Fruit fly (Drosophila melanogaster) whole organism, embryonic: ENCODE data around the gene ovm.

Experiments used
- B-H1 ChIP-seq: fragments of 200-800 bp; sonication (Bioruptor generic); IDR thresholded peaks from 3 replicates; pipeline ENCODE4 v1.3.6; 2022; ENCODE audit warnings: missing biosample characterization, missing genetic modification characterization
- Bgb ChIP-seq: fragments of 200-800 bp; sonication (Bioruptor generic); IDR thresholded peaks from 2 replicates; pipeline ENCODE4 v1.3.6; 2022; ENCODE audit warnings: missing biosample characterization, missing genetic modification characterization; ENCODE audit not compliant: partially characterized antibody
- CG11504 ChIP-seq: fragments of 200-800 bp; sonication (Bioruptor generic); optimal IDR thresholded peaks from 3 replicates; lab custom pipeline; 2019; ENCODE audit warnings: missing biosample characterization, mild to moderate bottlenecking, missing genetic modification characterization, moderate library complexity
- CG11696 ChIP-seq: fragments of 200-800 bp; sonication (Bioruptor generic); IDR thresholded peaks from 2 replicates; pipeline ENCODE4 v1.3.6; 2022; ENCODE audit warnings: missing biosample characterization, missing genetic modification characterization
- CG12769 ChIP-seq: fragments of 200-800 bp; sonication (Bioruptor generic); optimal IDR thresholded peaks from 2 replicates; lab custom pipeline; 2019; ENCODE audit warnings: missing biosample characterization, mild to moderate bottlenecking, missing genetic modification characterization, moderate library complexity
- CG13123 ChIP-seq: fragments of 200-800 bp; sonication (Bioruptor generic); optimal IDR thresholded peaks from 2 replicates; lab custom pipeline; 2016; ENCODE audit warnings: missing biosample characterization, missing genetic modification characterization
- CG14441 ChIP-seq: fragments of 200-800 bp; sonication (Bioruptor generic); IDR thresholded peaks from 2 replicates; pipeline ENCODE4 v1.3.6; 2022; ENCODE audit warnings: missing biosample characterization, missing genetic modification characterization
- CG15479 ChIP-seq: fragments of 200-800 bp; sonication (Bioruptor generic); optimal IDR thresholded peaks from 3 replicates; lab custom pipeline; 2019; ENCODE audit warnings: missing biosample characterization, mild to moderate bottlenecking, missing genetic modification characterization, moderate library complexity
- CG17361 ChIP-seq: fragments of 200-800 bp; sonication (Bioruptor generic); IDR thresholded peaks from 3 replicates; pipeline ENCODE4 v1.3.6; 2022; ENCODE audit warnings: missing biosample characterization, missing genetic modification characterization
- CG17829 ChIP-seq: fragments of 200-800 bp; optimal IDR thresholded peaks from 2 replicates; lab custom pipeline; 2019; ENCODE audit warnings: missing biosample characterization, mild to moderate bottlenecking, missing genetic modification characterization, moderate library complexity
- CG18599 ChIP-seq: fragments of 200-800 bp; sonication (Bioruptor generic); optimal IDR thresholded peaks from 3 replicates; lab custom pipeline; 2017; ENCODE audit warnings: missing biosample characterization, missing genetic modification characterization, mild to moderate bottlenecking, moderate library complexity, missing genetic modification reagents
- CG2120 ChIP-seq: fragments of 200-800 bp; sonication (Bioruptor generic); optimal IDR thresholded peaks from 3 replicates; lab custom pipeline; 2016; ENCODE audit warnings: missing biosample characterization, missing genetic modification characterization
- CG2678 ChIP-seq: fragments of 200-800 bp; sonication (Bioruptor generic); optimal IDR thresholded peaks from 3 replicates; lab custom pipeline; 2019; ENCODE audit warnings: missing biosample characterization, mild to moderate bottlenecking, missing genetic modification characterization, moderate library complexity
- CG31365 ChIP-seq: fragments of 200-800 bp; sonication (Bioruptor generic); optimal IDR thresholded peaks from 2 replicates; lab custom pipeline; 2018; ENCODE audit warnings: missing biosample characterization, mild to moderate bottlenecking, missing genetic modification characterization
- CG3163 ChIP-seq: fragments of 200-800 bp; sonication (Bioruptor generic); optimal IDR thresholded peaks from 3 replicates; lab custom pipeline; 2016; ENCODE audit warnings: missing biosample characterization, missing genetic modification characterization
- CG32532 ChIP-seq: fragments of 200-800 bp; sonication (Bioruptor generic); IDR thresholded peaks from 2 replicates; pipeline ENCODE4 v1.3.6; 2022; ENCODE audit warnings: missing biosample characterization, missing genetic modification characterization
- CG32772 ChIP-seq: fragments of 200-800 bp; sonication (Bioruptor generic); IDR thresholded peaks from 2 replicates; pipeline ENCODE4 v1.3.6; 2022; ENCODE audit warnings: missing biosample characterization, missing genetic modification characterization
- CG4404 ChIP-seq: fragments of 200-800 bp; sonication (Bioruptor generic); IDR thresholded peaks from 2 replicates; pipeline ENCODE4 v1.3.6; 2022; ENCODE audit warnings: missing biosample characterization, missing genetic modification characterization
- CG6813 ChIP-seq: fragments of 200-800 bp; sonication (Bioruptor generic); optimal IDR thresholded peaks from 2 replicates; lab custom pipeline; 2017; ENCODE audit warnings: missing biosample characterization, missing genetic modification characterization, mild to moderate bottlenecking, moderate library complexity, missing genetic modification reagents
- CG9437 ChIP-seq: fragments of 200-800 bp; sonication (Bioruptor generic); optimal IDR thresholded peaks from 2 replicates; lab custom pipeline; 2018; ENCODE audit warnings: missing biosample characterization, mild to moderate bottlenecking, missing genetic modification characterization
- CG9609 ChIP-seq: fragments of 200-800 bp; sonication (Bioruptor generic); optimal IDR thresholded peaks from 3 replicates; lab custom pipeline; 2016; ENCODE audit warnings: missing biosample characterization, missing genetic modification characterization
- CkIIα-i1 ChIP-seq: fragments of 200-800 bp; sonication (Bioruptor generic); IDR thresholded peaks from 2 replicates; pipeline ENCODE4 v1.3.6; 2022; ENCODE audit warnings: missing biosample characterization, missing genetic modification characterization
- Dfd ChIP-seq, 2 experiments: fragments of >200 bp; optimal IDR thresholded peaks; 2 replicates each; lab custom pipeline; 2017; ENCODE audit warnings: missing biosample characterization in 2 of 2, missing genetic modification characterization in 2 of 2
- E2f1 ChIP-seq: fragments of 200-800 bp; sonication (Bioruptor generic); IDR thresholded peaks from 2 replicates; pipeline ENCODE4 v1.3.6; 2022; ENCODE audit warnings: missing biosample characterization, missing genetic modification characterization
- ERR ChIP-seq: fragments of 200-800 bp; sonication (Bioruptor generic); optimal IDR thresholded peaks from 2 replicates; lab custom pipeline; 2016; ENCODE audit warnings: missing biosample characterization, missing genetic modification characterization
- Fer2 ChIP-seq: fragments of 200-800 bp; sonication (Bioruptor generic); optimal IDR thresholded peaks from 2 replicates; lab custom pipeline; 2018; ENCODE audit warnings: missing biosample characterization, mild to moderate bottlenecking, missing genetic modification characterization, moderate library complexity
- HLH4C ChIP-seq: fragments of 200-800 bp; sonication (Bioruptor generic); IDR thresholded peaks from 3 replicates; pipeline ENCODE4 v1.3.6; 2022; ENCODE audit warnings: missing biosample characterization, missing genetic modification characterization; ENCODE audit not compliant: partially characterized antibody
- Hey ChIP-seq: fragments of 200-800 bp; sonication (Bioruptor generic); optimal IDR thresholded peaks from 3 replicates; lab custom pipeline; 2018; ENCODE audit warnings: missing biosample characterization, mild to moderate bottlenecking, missing genetic modification characterization
- NC2β ChIP-seq: fragments of 200-800 bp; sonication (Bioruptor generic); optimal IDR thresholded peaks from 2 replicates; lab custom pipeline; 2016; ENCODE audit warnings: missing biosample characterization, missing genetic modification characterization
- Nf-YA ChIP-seq: fragments of 200-800 bp; sonication (Bioruptor generic); IDR thresholded peaks from 2 replicates; pipeline ENCODE4 v1.3.6; 2022; ENCODE audit warnings: missing biosample characterization, missing genetic modification characterization
- Nf-YC ChIP-seq: fragments of 200-800 bp; optimal IDR thresholded peaks from 3 replicates; lab custom pipeline; 2019; ENCODE audit warnings: missing biosample characterization, mild to moderate bottlenecking, missing genetic modification characterization, moderate library complexity
- Oli ChIP-seq: fragments of 200-800 bp; sonication (Bioruptor generic); optimal IDR thresholded peaks from 2 replicates; lab custom pipeline; 2018; ENCODE audit warnings: missing biosample characterization, mild to moderate bottlenecking, missing genetic modification characterization, moderate library complexity
- Sry-β ChIP-seq: fragments of 200-800 bp; sonication (Bioruptor generic); optimal IDR thresholded peaks from 2 replicates; lab custom pipeline; 2018; ENCODE audit warnings: missing biosample characterization, mild to moderate bottlenecking, missing genetic modification characterization, moderate library complexity
- Trl ChIP-seq, 3 experiments: fragments of >200 bp in 2 of 3; fragments of 200-800 bp in 1 of 3; sonication (Bioruptor generic) in 1 of 3; optimal IDR thresholded peaks; 2 replicates in 1 of 3; 3 replicates in 2 of 3; lab custom pipeline; 2016 to 2017; ENCODE audit warnings: missing biosample characterization in 1 of 3, missing genetic modification characterization in 1 of 3
- bbx ChIP-seq: fragments of 200-800 bp; sonication (Bioruptor generic); IDR thresholded peaks from 2 replicates; pipeline ENCODE4 v1.3.6; 2022; ENCODE audit warnings: missing biosample characterization, missing genetic modification characterization; ENCODE audit not compliant: partially characterized antibody
- cas ChIP-seq: fragments of 200-800 bp; sonication (Bioruptor generic); IDR thresholded peaks from 2 replicates; pipeline ENCODE4 v1.3.6; 2022; ENCODE audit warnings: missing biosample characterization, missing genetic modification characterization
- fd96Cb ChIP-seq: fragments of 200-800 bp; sonication (Bioruptor generic); optimal IDR thresholded peaks from 2 replicates; lab custom pipeline; 2018; ENCODE audit warnings: missing biosample characterization, mild to moderate bottlenecking, missing genetic modification characterization, moderate library complexity
- gem ChIP-seq: fragments of 200-800 bp; sonication (Bioruptor generic); optimal IDR thresholded peaks from 2 replicates; lab custom pipeline; 2019; ENCODE audit warnings: missing biosample characterization, mild to moderate bottlenecking, missing genetic modification characterization, moderate library complexity
- insv ChIP-seq, 2 experiments: fragments of 200-800 bp; sonication (Bioruptor generic); optimal IDR thresholded peaks; 3 replicates each; lab custom pipeline; 2016 to 2018; ENCODE audit warnings: missing biosample characterization in 2 of 2, missing genetic modification characterization in 2 of 2
- jigr1 ChIP-seq: fragments of 200-800 bp; sonication (Bioruptor generic); IDR thresholded peaks from 3 replicates; pipeline ENCODE4 v1.3.6; 2022; ENCODE audit warnings: missing biosample characterization, missing genetic modification characterization
- pb ChIP-seq: fragments of 200-800 bp; sonication (Bioruptor generic); optimal IDR thresholded peaks from 3 replicates; lab custom pipeline; 2016; ENCODE audit warnings: missing biosample characterization, missing genetic modification characterization
- ranshi ChIP-seq: fragments of 200-800 bp; sonication (Bioruptor generic); IDR thresholded peaks from 2 replicates; pipeline ENCODE4 v1.3.6; 2022; ENCODE audit warnings: missing biosample characterization, missing genetic modification characterization
- scrt ChIP-seq: fragments of 200-800 bp; sonication (Bioruptor generic); optimal IDR thresholded peaks from 2 replicates; lab custom pipeline; 2018; ENCODE audit warnings: missing biosample characterization, mild to moderate bottlenecking, missing genetic modification characterization, moderate library complexity
- sima ChIP-seq: fragments of 200-800 bp; sonication (Bioruptor generic); optimal IDR thresholded peaks from 2 replicates; lab custom pipeline; 2016; ENCODE audit warnings: missing biosample characterization, missing genetic modification characterization
- sug ChIP-seq: fragments of 200-800 bp; optimal IDR thresholded peaks from 2 replicates; lab custom pipeline; 2019; ENCODE audit warnings: missing biosample characterization, mild to moderate bottlenecking, missing genetic modification characterization, moderate library complexity
- tin ChIP-seq: fragments of 200-800 bp; sonication (Bioruptor generic); optimal IDR thresholded peaks from 3 replicates; lab custom pipeline; 2016; ENCODE audit warnings: missing biosample characterization, missing genetic modification characterization
- wdn ChIP-seq: fragments of 200-800 bp; sonication (Bioruptor generic); IDR thresholded peaks from 2 replicates; pipeline ENCODE4 v1.3.6; 2022; ENCODE audit warnings: missing biosample characterization, missing genetic modification characterization
- yki ChIP-seq: fragments of >200 bp; optimal IDR thresholded peaks from 3 replicates; lab custom pipeline; 2018
- zen ChIP-seq: fragments of 200-800 bp; sonication (Bioruptor generic); optimal IDR thresholded peaks from 3 replicates; lab custom pipeline; 2018; ENCODE audit warnings: missing biosample characterization, mild to moderate bottlenecking, missing genetic modification characterization, moderate library complexity

Gene ovm

dm6 chr2L:161453-162175 is 20.8 kb upstream of the ovm start (continued):
- TF ChIP-seq CG32532 (no peak), CG13123 (GFP tag; lab: Kevin White, UChicago) (no peak), ranshi (no peak), ERR (GFP tag; lab: Kevin White, UChicago) (no peak), sug (tag; lab: Kevin White, UChicago) (peak; percentile 72), sima (GFP tag; lab: Kevin White, UChicago) (no peak), bbx (no peak), CG32772 (GFP tag; lab: Robert Waterston, UW) (no peak), scrt (peak; percentile 29), wdn (GFP tag; lab: Robert Waterston, UW) (no peak), CG17361 (GFP tag; lab: Robert Waterston, UW) (no peak), Bgb (GFP tag; lab: Robert Waterston, UW) (no peak), CG4404 (GFP tag; lab: Robert Waterston, UW) (no peak), CG9609 (GFP tag; lab: Kevin White, UChicago) (no peak), Dfd (GFP tag; optimal IDR thresholded peaks at IDR 0.05; lab: Kevin White, UChicago) (no peak), E2f1 (GFP tag; lab: Robert Waterston, UW) (no peak), CG3163 (GFP tag; lab: Kevin White, UChicago) (no peak), yki (no peak), CG14441 (GFP tag; lab: Robert Waterston, UW) (no peak), B-H1 (GFP tag; lab: Robert Waterston, UW) (no peak), zen (peak; percentile 80), CG31365 (no peak), pb (GFP tag; lab: Kevin White, UChicago) (no peak), fd96Cb (tag; lab: Kevin White, UChicago) (no peak), CG15479 (GFP tag; lab: Kevin White, UChicago) (peak; percentile 85), CG6813 (GFP tag; lab: Kevin White, UChicago) (peak; percentile 46), cas (GFP tag; lab: Robert Waterston, UW) (no peak), CkIIα-i1 (GFP tag; lab: Robert Waterston, UW) (no peak), insv (GFP tag; optimal IDR thresholded peaks at IDR 0.05; lab: Kevin White, UChicago) (peak in 1 of 2 experiments; percentile 47), Fer2 (no peak), CG9437 (GFP tag; lab: Kevin White, UChicago) (peak; percentile 14)

DNA sequence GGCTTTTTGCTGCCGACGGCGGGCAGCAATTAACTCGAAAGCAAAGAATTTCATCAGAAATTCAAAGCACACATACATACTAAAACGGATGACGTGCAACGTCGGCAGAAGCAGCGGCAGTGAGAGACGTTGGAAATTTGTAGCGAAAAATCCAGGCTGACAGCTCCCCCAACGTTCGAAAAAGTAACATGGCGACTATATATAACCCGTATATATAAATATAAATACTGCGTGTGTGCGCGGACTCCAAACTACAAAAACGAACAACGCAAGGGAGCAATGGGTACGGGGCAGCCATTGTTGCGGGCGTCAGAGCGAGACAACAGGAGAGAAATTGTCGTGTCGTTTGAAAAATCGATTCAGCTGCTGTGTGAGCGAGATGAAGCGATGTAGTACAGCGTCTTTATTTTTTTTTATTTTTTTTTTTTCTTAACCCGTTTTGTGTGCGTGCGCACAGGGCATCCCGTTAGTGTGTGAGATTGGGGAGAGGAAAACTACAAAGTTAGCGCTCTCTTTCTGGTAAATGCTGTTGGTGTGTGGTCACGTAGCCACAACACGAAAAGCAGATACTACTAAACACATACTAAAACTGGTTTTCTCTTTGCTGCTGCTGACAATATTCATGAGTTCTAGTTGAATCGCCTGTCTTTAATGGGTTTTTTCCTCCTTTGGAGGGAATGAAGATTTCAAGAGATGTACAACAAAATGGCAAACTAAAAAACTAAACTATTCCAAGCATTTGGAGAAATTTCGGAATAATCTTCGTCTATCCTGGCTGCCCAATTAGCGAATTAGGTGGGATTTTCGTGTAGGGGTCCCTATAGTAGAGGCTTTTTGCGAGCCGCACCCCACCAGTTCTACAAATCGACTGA is 20.0 kb upstream of the ovm start:
- TF ChIP-seq tin (GFP tag; lab: Kevin White, UChicago) = peak; percentile 9
- no peak for TF ChIP-seq HLH4C (GFP tag; lab: Robert Waterston, UW)
- TF ChIP-seq Nf-YA (GFP tag; lab: Robert Waterston, UW) = no peak
- peak; percentile 38 for TF ChIP-seq CG2678 (tag; lab: Kevin White, UChicago)
- TF ChIP-seq CG12769 = peak; percentile 89
- TF ChIP-seq Hey (tag; lab: Kevin White, UChicago) = peak; percentile 43
- peak; percentile 43 for TF ChIP-seq CG17829 (tag; lab: Kevin White, UChicago)
- TF ChIP-seq jigr1 (GFP tag; lab: Robert Waterston, UW) = no peak
- peak; percentile 82 for TF ChIP-seq Nf-YC
- no peak for TF ChIP-seq Oli (tag; lab: Kevin White, UChicago)
- peak; percentile 6 for TF ChIP-seq gem (tag; lab: Kevin White, UChicago)
- TF ChIP-seq CG18599 (GFP tag; lab: Kevin White, UChicago) = peak; percentile 29
- TF ChIP-seq Trl (optimal IDR thresholded peaks at IDR 0.05; lab: Kevin White, UChicago) = peak; percentile 63 to 85
- peak; percentile 12 for TF ChIP-seq Trl (GFP tag; optimal IDR thresholded peaks at IDR 0.05; lab: Kevin White, UChicago)
- no peak for TF ChIP-seq Sry-β (GFP tag; lab: Kevin White, UChicago)
- TF ChIP-seq CG2120 (GFP tag; lab: Kevin White, UChicago) = peak; percentile 22
- TF ChIP-seq NC2β (GFP tag; lab: Kevin White, UChicago) = peak; percentile 38
- peak; percentile 10 for TF ChIP-seq CG11504 (tag; lab: Kevin White, UChicago)
- TF ChIP-seq CG11696 (GFP tag; lab: Robert Waterston, UW) = no peak
